Worm (Caenorhabditis elegans): ENCODE measurements around the gene F21C10.1.
A peak's percentile ranks its signal among the peaks of the same experiment; 100 is the strongest.

DNA sequence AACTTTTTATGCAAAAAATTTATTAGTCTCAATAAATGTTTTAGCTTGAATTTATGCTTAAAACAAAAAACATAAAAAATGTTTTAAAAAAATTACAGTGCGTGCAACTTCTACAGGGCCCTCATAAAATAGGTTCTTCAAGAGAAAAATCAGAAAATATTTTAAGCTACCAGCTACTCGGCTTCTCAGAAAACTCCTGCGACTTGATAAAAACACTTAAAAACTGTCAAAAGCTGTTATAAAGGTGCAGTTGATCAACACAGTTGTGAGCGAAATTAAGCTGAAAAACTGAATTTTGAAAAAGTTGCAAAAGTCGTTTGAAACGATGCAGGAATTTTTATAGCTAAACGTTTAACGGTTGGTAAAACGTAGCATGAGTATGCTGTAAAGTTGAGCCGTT lies 43.4 kb upstream of the F21C10.1 start:
- no peak for TF ChIP-seq unc-62 (GFP tag; optimal IDR thresholded peaks at IDR 0.05 in 1 of 2)
- no peak for TF ChIP-seq unc-62 (tag; optimal IDR thresholded peaks at IDR 0.05)
- no peak for TF ChIP-seq lir-3 (tag; optimal IDR thresholded peaks at IDR 0.05)
- no peak for TF ChIP-seq ceh-82 (tag; optimal IDR thresholded peaks at IDR 0.05)
- no peak for TF ChIP-seq F10B5.3 (tag; optimal IDR thresholded peaks at IDR 0.05)
- TF ChIP-seq fos-1 (tag; optimal IDR thresholded peaks at IDR 0.05), result no peak
- peak; percentile 71 for TF ChIP-seq pha-4 (GFP tag; IDR thresholded peaks at IDR 0.05)
- no peak for TF ChIP-seq pha-4 (tag; optimal IDR thresholded peaks at IDR 0.05)
